Fruit fly (Drosophila melanogaster): Measurements from ENCODE around the gene CG12729.
A peak's percentile ranks its signal among the peaks of the same experiment; 100 is the strongest.

CG12729 gene

DNA sequence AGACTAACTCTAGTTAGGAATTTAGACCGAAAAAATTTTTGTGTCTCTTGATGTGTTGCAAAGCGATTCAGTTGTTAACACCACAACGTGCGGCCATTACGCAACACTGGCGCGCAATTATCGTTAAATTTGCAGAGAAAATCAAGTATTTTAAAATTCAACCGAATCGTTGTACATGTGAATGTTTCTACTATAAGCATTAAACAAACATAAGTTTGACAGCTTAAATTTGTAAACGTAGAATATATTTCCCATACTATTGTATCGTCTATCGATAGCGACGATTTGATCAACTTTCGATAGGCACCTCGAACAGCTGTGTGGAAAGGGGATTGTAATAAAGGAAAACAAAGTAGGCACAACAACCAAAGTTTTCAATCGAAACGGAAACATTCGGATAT is 34.5 kb downstream of the CG12729 start, which contains the start of the genes Usp30 and CG16721 (continued):
- TF ChIP-seq CG12071 (GFP tag; optimal IDR thresholded peaks at IDR 0.05) (no peak), PHDP (tag; optimal IDR thresholded peaks at IDR 0.05) (peak; percentile 44), CG1529 (GFP tag; optimal IDR thresholded peaks at IDR 0.05) (no peak), CG42726 (GFP tag; IDR thresholded peaks at IDR 0.05; ENCODE audit: partially characterized antibody) (peak; percentile 47; the same call in 1 of the 2 replicates), CG2129 (GFP tag; IDR thresholded peaks at IDR 0.05; ENCODE audit: partially characterized antibody) (peak; percentile 52; the same call in 1 of the 2 replicates)

DNA sequence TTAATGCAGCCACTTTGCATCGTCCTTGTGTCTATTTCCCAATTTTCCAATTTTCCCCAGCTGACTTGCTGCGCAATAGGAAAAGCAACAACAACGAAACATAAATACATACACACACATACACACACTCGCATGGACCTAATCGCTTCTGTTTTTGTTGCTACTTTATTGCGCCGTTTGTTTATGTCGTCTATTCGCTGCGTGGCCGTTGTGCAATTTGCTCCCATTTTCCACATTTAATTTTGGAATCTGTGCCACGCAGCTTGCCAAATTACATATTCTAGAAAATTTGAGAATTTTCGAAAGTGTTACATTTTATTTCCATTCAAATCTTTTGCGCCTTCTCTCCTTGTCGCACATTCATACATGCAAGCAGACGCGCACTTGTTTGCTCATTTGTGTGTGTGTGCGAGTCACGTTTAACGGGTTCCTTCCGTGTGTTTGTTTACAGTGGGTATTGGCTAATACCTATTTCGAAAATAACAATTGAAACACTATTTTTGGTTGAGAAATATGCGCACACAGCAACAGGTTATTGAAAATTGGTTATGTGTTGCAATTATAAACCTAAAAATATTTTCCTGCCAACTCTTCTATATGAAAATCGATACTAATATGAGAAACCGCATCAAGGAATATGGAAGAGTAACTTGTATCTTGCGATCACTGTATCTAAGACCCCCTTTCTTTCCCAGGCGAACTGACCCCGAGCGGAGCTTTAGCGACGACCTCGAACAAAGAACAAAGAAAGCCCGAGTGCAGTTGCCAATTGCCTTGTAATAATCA is 35.3 kb downstream of the CG12729 start:
- TF ChIP-seq pita (GFP tag; optimal IDR thresholded peaks at IDR 0.05) (no peak), trh (GFP tag; optimal IDR thresholded peaks at IDR 0.05) (no peak), CG8924 (tag; optimal IDR thresholded peaks at IDR 0.05) (peak; percentile 53), fd64A (GFP tag; optimal IDR thresholded peaks at IDR 0.05) (no peak), ATbp (GFP tag; optimal IDR thresholded peaks at IDR 0.05) (peak; percentile 48), lov (optimal IDR thresholded peaks at IDR 0.05) (no peak), lov (GFP tag; IDR thresholded peaks at IDR 0.05) (no peak), CG15601 (tag; optimal IDR thresholded peaks at IDR 0.05) (peak; percentile 51), kah (GFP tag; optimal IDR thresholded peaks at IDR 0.05) (peak; percentile 83), CG3163 (GFP tag; optimal IDR thresholded peaks at IDR 0.05) (no peak), PHDP (tag; optimal IDR thresholded peaks at IDR 0.05) (peak; percentile 50), CG11093 (GFP tag; IDR thresholded peaks at IDR 0.05) (no peak), CG12744 (GFP tag; optimal IDR thresholded peaks at IDR 0.05) (peak; percentile 26), Sin3A (optimal IDR thresholded peaks at IDR 0.05) (no peak), Antp (GFP tag; optimal IDR thresholded peaks at IDR 0.05) (peak; percentile 14), CG7372 (GFP tag; IDR thresholded peaks at IDR 0.05) (no peak), Gsc (GFP tag; IDR thresholded peaks at IDR 0.05) (no peak), lilli (GFP tag; optimal IDR thresholded peaks at IDR 0.05) (peak; percentile 45), CG2116 (GFP tag; optimal IDR thresholded peaks at IDR 0.05) (no peak), grn (GFP tag; optimal IDR thresholded peaks at IDR 0.05) (no peak), sisA (GFP tag; IDR thresholded peaks at IDR 0.05) (no peak), CG10147 (GFP tag; optimal IDR thresholded peaks at IDR 0.05) (peak; percentile 34), pb (GFP tag; optimal IDR thresholded peaks at IDR 0.05) (no peak), crc (GFP tag; optimal IDR thresholded peaks at IDR 0.05) (no peak), sna (GFP tag; IDR thresholded peaks at IDR 0.05; ENCODE audit: partially characterized antibody) (no peak), Dek (tag; optimal IDR thresholded peaks at IDR 0.05) (peak; percentile 27), Adf1 (GFP tag; IDR thresholded peaks at IDR 0.05) (no peak), chinmo (GFP tag; IDR thresholded peaks at IDR 0.05; ENCODE audit: partially characterized antibody) (peak; percentile 58; the same call in 1 of the 4 replicates), Awh (GFP tag; IDR thresholded peaks at IDR 0.05) (no peak), CG13287 (GFP tag; IDR thresholded peaks at IDR 0.05; ENCODE audit: partially characterized antibody) (no peak), CG13123 (GFP tag; optimal IDR thresholded peaks at IDR 0.05) (peak; percentile 31), jing (GFP tag; optimal IDR thresholded peaks at IDR 0.05) (no peak), ERR (GFP tag; optimal IDR thresholded peaks at IDR 0.05) (no peak), Dll (GFP tag; IDR thresholded peaks at IDR 0.05; ENCODE audit: partially characterized antibody) (no peak), pan (optimal IDR thresholded peaks at IDR 0.05) (no peak), pan (GFP tag; optimal IDR thresholded peaks at IDR 0.05 in 1 of 2, IDR thresholded peaks at IDR 0.05 in 1 of 2) (peak in 1 of 2 experiments; percentile 40), CG10543 (GFP tag; optimal IDR thresholded peaks at IDR 0.05) (peak; percentile 1), CG8765 (GFP tag; IDR thresholded peaks at IDR 0.05) (no peak), Meics (GFP tag; optimal IDR thresholded peaks at IDR 0.05) (peak; percentile 65), Camta (GFP tag; optimal IDR thresholded peaks at IDR 0.05) (no peak), Oli (tag; optimal IDR thresholded peaks at IDR 0.05) (peak; percentile 46), CG31365 (tag; optimal IDR thresholded peaks at IDR 0.05) (no peak), CG8359 (GFP tag; optimal IDR thresholded peaks at IDR 0.05; ENCODE audit: borderline replicate concordance) (no peak)
